Fruit fly (Drosophila melanogaster) whole organism: ENCODE data around the gene CG14718.

Source experiments
- Dll ChIP-seq: fragments of >200 bp; optimal IDR thresholded peaks from 2 replicates; lab custom pipeline; 2017
- pan ChIP-seq: fragments of >200 bp; optimal IDR thresholded peaks from 2 replicates; lab custom pipeline; 2017
- psq ChIP-seq: fragments of >200 bp; optimal IDR thresholded peaks from 2 replicates; lab custom pipeline; 2017
- usp ChIP-seq: fragments of >200 bp; optimal IDR thresholded peaks from 2 replicates; lab custom pipeline; 2017; ENCODE audit warnings: missing biosample characterization, missing genetic modification characterization, mixed read lengths

DNA sequence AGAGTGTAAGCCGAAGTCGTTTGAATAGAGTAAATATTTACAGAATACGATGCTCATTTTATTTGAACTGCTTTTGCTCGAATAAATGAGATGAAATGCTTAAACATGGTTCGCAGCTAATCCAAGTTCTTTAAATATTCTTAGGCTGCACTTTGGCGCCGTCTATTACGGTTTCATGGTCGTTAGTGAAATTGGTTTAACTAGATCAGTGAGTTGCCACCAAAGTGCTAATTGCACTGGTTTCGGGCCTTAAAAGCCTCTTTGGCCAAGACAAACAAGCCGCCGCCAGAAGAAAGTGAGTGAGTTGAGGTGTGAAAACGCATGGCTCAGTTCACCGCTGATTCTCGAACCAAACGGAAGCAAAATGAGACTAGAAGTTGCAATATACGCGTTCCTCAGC, 11.0 kb downstream of the CG14718 start, which contains the start of gene CG14720:
- TF ChIP-seq Dll (lab: Kevin White, UChicago) = no peak
- TF ChIP-seq psq (lab: Kevin White, UChicago) = no peak
- no peak for TF ChIP-seq pan (lab: Kevin White, UChicago)
- no peak for TF ChIP-seq usp
